Worm (Caenorhabditis elegans): Measurements from ENCODE around the gene nhr-67.
A peak's percentile ranks its signal among the peaks of the same experiment; 100 is the strongest.

The nhr-67 gene

DNA sequence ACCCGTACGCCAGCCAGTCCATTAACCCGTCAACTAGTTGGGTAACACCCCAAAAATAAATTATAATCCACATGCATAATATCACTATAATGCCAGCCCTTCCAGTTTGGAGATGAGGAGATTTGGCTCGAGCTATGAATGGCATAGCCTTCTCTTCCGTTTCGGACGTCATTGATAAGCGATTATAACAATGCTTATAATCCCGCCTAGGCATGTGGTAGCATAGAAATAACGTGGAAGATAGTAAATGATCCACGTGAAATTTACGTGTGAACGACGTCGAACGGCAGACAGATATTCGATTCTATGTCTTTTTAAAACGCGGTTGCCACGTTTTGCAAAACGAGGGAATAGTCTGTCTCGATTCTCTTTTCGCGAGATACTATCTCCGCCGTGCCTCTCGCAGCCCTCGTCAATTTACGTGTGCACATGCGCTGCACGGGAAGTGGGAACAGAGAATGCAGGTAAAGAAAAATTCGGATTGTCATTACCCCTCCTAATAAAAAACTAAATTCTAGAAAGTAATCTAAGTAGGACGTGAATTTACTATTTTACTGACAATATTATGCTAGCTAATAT, 20.7 kb upstream of the nhr-67 start (continued):
- TF ChIP-seq snpc-4 (tag; optimal IDR thresholded peaks at IDR 0.05), result no peak
- peak; percentile 16 for TF ChIP-seq dve-1 (tag; optimal IDR thresholded peaks at IDR 0.05; ENCODE audit: insufficient read depth)
- TF ChIP-seq zfp-3 (GFP tag; conservative IDR thresholded peaks at IDR 0.05), result no peak
- peak; percentile 84 for TF ChIP-seq mxl-3 (GFP tag; optimal IDR thresholded peaks at IDR 0.05)
- no peak for TF ChIP-seq nhr-10 (tag; optimal IDR thresholded peaks at IDR 0.05)
- TF ChIP-seq nhr-42 (GFP tag; IDR thresholded peaks at IDR 0.05), result no peak
- no peak for TF ChIP-seq skn-1 (tag; optimal IDR thresholded peaks at IDR 0.05)
- TF ChIP-seq php-3 (GFP tag; IDR thresholded peaks at IDR 0.05), result peak; percentile 38; the same call in 1 of the 2 replicates
- TF ChIP-seq nhr-28 (tag; optimal IDR thresholded peaks at IDR 0.05), result peak; percentile 4
- no peak for TF ChIP-seq hif-1 (tag; optimal IDR thresholded peaks at IDR 0.05)
- TF ChIP-seq T20F7.1 (GFP tag; optimal IDR thresholded peaks at IDR 0.05), result no peak
- peak; percentile 49 for TF ChIP-seq hlh-30 (tag; optimal IDR thresholded peaks at IDR 0.05; ENCODE audit: insufficient read depth)
- TF ChIP-seq unc-62 (GFP tag; optimal IDR thresholded peaks at IDR 0.05 in 1 of 2), result no peak
- no peak for TF ChIP-seq unc-62 (tag; optimal IDR thresholded peaks at IDR 0.05)
- TF ChIP-seq spr-1 (tag; optimal IDR thresholded peaks at IDR 0.05), result no peak
- peak; percentile 17 for TF ChIP-seq dpl-1 (GFP tag; optimal IDR thresholded peaks at IDR 0.05)
- TF ChIP-seq nhr-237 (tag; optimal IDR thresholded peaks at IDR 0.05), result no peak
- TF ChIP-seq ceh-62 (tag; optimal IDR thresholded peaks at IDR 0.05), result no peak
- TF ChIP-seq daf-19 (GFP tag; conservative IDR thresholded peaks at IDR 0.05), result no peak
- TF ChIP-seq dmd-6 (GFP tag; IDR thresholded peaks at IDR 0.05), result peak; percentile 59

DNA sequence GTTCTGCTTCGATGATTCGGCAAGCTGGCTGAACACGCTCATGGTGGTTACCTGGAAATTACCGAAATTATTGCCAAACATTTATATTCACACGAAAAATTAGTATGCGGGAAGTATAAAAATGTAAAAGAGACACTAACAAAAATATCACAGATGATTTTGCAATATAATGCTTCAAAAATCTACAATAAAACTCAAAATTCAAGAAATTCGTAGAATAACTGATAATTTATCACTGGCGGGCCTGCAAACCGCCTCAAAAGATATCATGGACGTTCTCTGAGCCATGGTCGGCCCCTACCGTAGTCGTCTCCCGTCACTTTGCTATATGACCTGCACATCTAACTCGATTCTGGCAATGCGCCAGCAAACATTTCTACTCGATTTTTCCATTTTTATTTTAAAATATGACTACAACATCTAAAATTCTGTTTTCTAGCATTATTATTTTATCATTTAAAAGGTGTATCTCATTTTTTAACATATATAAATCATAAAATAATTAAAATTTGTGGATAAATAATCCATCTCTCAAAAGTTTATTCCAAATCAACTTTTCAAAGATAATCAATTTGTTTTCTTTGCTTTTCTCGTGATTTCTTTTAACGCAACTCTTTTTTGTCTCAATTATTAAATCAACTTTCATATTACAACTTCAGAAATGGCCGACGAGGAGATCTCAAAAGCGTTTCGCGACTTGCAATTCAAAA, 19.9 kb upstream of the nhr-67 start, which contains the start of the genes F01G4.6 and pfd-1:
Gene F01G4.6, minus strand, starts transcription at position 51 of the 710 bp plus-strand sequence.
Gene pfd-1, plus strand, starts transcription at position 660 of the 710 bp plus-strand sequence.
- no peak; the same call in 1 of the 2 replicates for TF ChIP-seq saeg-2 (GFP tag; IDR thresholded peaks at IDR 0.05)
- TF ChIP-seq ztf-7 (tag; optimal IDR thresholded peaks at IDR 0.05), result no peak
- TF ChIP-seq lin-39 (tag; optimal IDR thresholded peaks at IDR 0.05), result no peak
- TF ChIP-seq mdl-1 (tag; optimal IDR thresholded peaks at IDR 0.05), result peak in 1 of 2 experiments; percentile 60
- peak; percentile 84 for TF ChIP-seq zag-1 (tag; optimal IDR thresholded peaks at IDR 0.05)
- TF ChIP-seq nhr-6 (tag; optimal IDR thresholded peaks at IDR 0.05), result peak; percentile 92
- TF ChIP-seq jun-1 (tag; optimal IDR thresholded peaks at IDR 0.05), result peak; percentile 83
- TF ChIP-seq zfp-3 (GFP tag; conservative IDR thresholded peaks at IDR 0.05), result peak; percentile 65
- 0 out of 2 replicates have a peak, but pooled peaks have one; percentile 11 for TF ChIP-seq nhr-42 (GFP tag; IDR thresholded peaks at IDR 0.05)
- peak; percentile 89 for TF ChIP-seq hlh-30 (tag; optimal IDR thresholded peaks at IDR 0.05; ENCODE audit: insufficient read depth)
- TF ChIP-seq F26F4.8 (GFP tag; conservative IDR thresholded peaks at IDR 0.05), result no peak
- peak; percentile 94 for TF ChIP-seq nhr-77 (tag; optimal IDR thresholded peaks at IDR 0.05)
- peak; percentile 87 for TF ChIP-seq nhr-28 (tag; optimal IDR thresholded peaks at IDR 0.05)
- TF ChIP-seq snpc-4 (tag; optimal IDR thresholded peaks at IDR 0.05), result no peak
- no peak for TF ChIP-seq madf-5 (GFP tag; IDR thresholded peaks at IDR 0.05)
- peak in 1 of 2 experiments; percentile 61 for TF ChIP-seq daf-16 (GFP tag; optimal IDR thresholded peaks at IDR 0.05)
- peak; percentile 70 for TF ChIP-seq daf-16 (tag; optimal IDR thresholded peaks at IDR 0.05)
- TF ChIP-seq fos-1 (tag; optimal IDR thresholded peaks at IDR 0.05), result no peak
- no peak for TF ChIP-seq nhr-237 (tag; optimal IDR thresholded peaks at IDR 0.05)
- TF ChIP-seq php-3 (GFP tag; IDR thresholded peaks at IDR 0.05), result peak; percentile 75
- TF ChIP-seq Y105C5A.15 (GFP tag; IDR thresholded peaks at IDR 0.05), result no peak
- TF ChIP-seq R02D3.7 (tag; optimal IDR thresholded peaks at IDR 0.05), result no peak
- TF ChIP-seq pqm-1 (tag; optimal IDR thresholded peaks at IDR 0.05), result peak; percentile 9
- no peak for TF ChIP-seq attf-4 (tag; optimal IDR thresholded peaks at IDR 0.05)
- TF ChIP-seq unc-130 (GFP tag; optimal IDR thresholded peaks at IDR 0.05), result peak; percentile 24
- TF ChIP-seq dmd-6 (GFP tag; IDR thresholded peaks at IDR 0.05), result peak; percentile 90
- 0 out of 2 replicates have a peak, but pooled peaks have one; percentile 11 for TF ChIP-seq tra-1 (GFP tag; IDR thresholded peaks at IDR 0.05)
- no peak for TF ChIP-seq nhr-10 (tag; optimal IDR thresholded peaks at IDR 0.05)
- TF ChIP-seq rbr-2 (tag; optimal IDR thresholded peaks at IDR 0.05), result peak; percentile 91
- peak; percentile 66 for TF ChIP-seq nhr-48 (tag; optimal IDR thresholded peaks at IDR 0.05)
- peak; percentile 42 for TF ChIP-seq zip-2 (tag; optimal IDR thresholded peaks at IDR 0.05)
- peak; percentile 96 to 99 for TF ChIP-seq lsy-2 (tag; optimal IDR thresholded peaks at IDR 0.05)
- no peak for TF ChIP-seq madf-9 (GFP tag; conservative IDR thresholded peaks at IDR 0.05)
- TF ChIP-seq egl-27 (tag; optimal IDR thresholded peaks at IDR 0.05), result no peak
- peak; percentile 67 for TF ChIP-seq fkh-10 (GFP tag; optimal IDR thresholded peaks at IDR 0.05)
- peak; percentile 92 for TF ChIP-seq hlh-11 (tag; optimal IDR thresholded peaks at IDR 0.05)
- TF ChIP-seq unc-39 (tag; optimal IDR thresholded peaks at IDR 0.05), result no peak
